ENCODE assay signal across 3 fruit fly cellular contexts in genomic region chr2L:15438957-15439356, dm6.
TF ChIP-seq lines count a peak whose summit lies in the region.

No protein-coding gene starts in this region.

- TF ChIP-seq CTCF in S2 (optimal IDR thresholded peaks at IDR 0.05; lab: Kevin White, UChicago), result peak; percentile 82 to 84
- peak; percentile 85 for TF ChIP-seq CTCF in whole organism, embryonic (GFP tag; optimal IDR thresholded peaks at IDR 0.05; lab: Kevin White, UChicago)

TF ChIP-seq in whole organism, embryonic, 481 proteins besides CTCF, POLR2A, EP300 and RAD21:
- peak; percentile 30 for TF ChIP-seq CG2712 (tag; optimal IDR thresholded peaks at IDR 0.05; lab: Kevin White, UChicago)
- peak; percentile 11 for TF ChIP-seq gem (tag; optimal IDR thresholded peaks at IDR 0.05; lab: Kevin White, UChicago)
- TF ChIP-seq stwl (tag; optimal IDR thresholded peaks at IDR 0.05; lab: Kevin White, UChicago), result peak; percentile 35
- TF ChIP-seq sens-2 (GFP tag; IDR thresholded peaks at IDR 0.05; lab: Robert Waterston, UW), result 0 out of 2 replicates have a peak, but pooled peaks have one; percentile 16
- no peak for TF ChIP-seq ERR (GFP tag; optimal IDR thresholded peaks at IDR 0.05; lab: Kevin White, UChicago)

TF ChIP-seq in whole organism, prepupa, 60 proteins besides CTCF, POLR2A, EP300 and RAD21:
- TF ChIP-seq CG32006 (GFP tag; optimal IDR thresholded peaks at IDR 0.05; lab: Kevin White, UChicago) (peak; percentile 40), achi (GFP tag; optimal IDR thresholded peaks at IDR 0.05; lab: Kevin White, UChicago) (peak; percentile 11), CG11762 (GFP tag; optimal IDR thresholded peaks at IDR 0.05; lab: Kevin White, UChicago; ENCODE audit: insufficient read depth) (no peak)
TF ChIP-seq in whole organism, prepupa: peak in this region for 2.
